Fruit fly (Drosophila melanogaster) whole organism, embryonic: ENCODE results near the gene Duba.

Source experiments
- Atf-2 ChIP-seq: fragments of 200-800 bp; sonication (Bioruptor generic); optimal IDR thresholded peaks from 2 replicates; lab custom pipeline; 2016; ENCODE audit warnings: missing biosample characterization, missing genetic modification characterization
- CG10565 ChIP-seq: fragments of 200-800 bp; sonication (Bioruptor generic); optimal IDR thresholded peaks from 3 replicates; lab custom pipeline; 2016; ENCODE audit warnings: missing biosample characterization, mild to moderate bottlenecking, missing genetic modification characterization
- CG11247 ChIP-seq: fragments of 200-800 bp; sonication (Bioruptor generic); IDR thresholded peaks from 2 replicates; pipeline ENCODE4 v1.3.6; 2022; ENCODE audit warnings: missing biosample characterization, missing genetic modification characterization
- CG11696 ChIP-seq: fragments of 200-800 bp; sonication (Bioruptor generic); IDR thresholded peaks from 2 replicates; pipeline ENCODE4 v1.3.6; 2022; ENCODE audit warnings: missing biosample characterization, missing genetic modification characterization
- CG18262 ChIP-seq: fragments of 200-800 bp; optimal IDR thresholded peaks from 3 replicates; lab custom pipeline; 2019; ENCODE audit warnings: missing biosample characterization, mild to moderate bottlenecking, missing genetic modification characterization, moderate library complexity
- CG18619 ChIP-seq: fragments of 200-800 bp; sonication (Bioruptor generic); optimal IDR thresholded peaks from 3 replicates; lab custom pipeline; 2017; ENCODE audit warnings: missing biosample characterization, mild to moderate bottlenecking, missing genetic modification characterization
- CG3407 ChIP-seq: fragments of 200-800 bp; sonication (Bioruptor generic); optimal IDR thresholded peaks from 2 replicates; lab custom pipeline; 2018; ENCODE audit warnings: missing biosample characterization, mild to moderate bottlenecking, missing genetic modification characterization
- CG3726 ChIP-seq: fragments of 200-800 bp; sonication (Bioruptor generic); IDR thresholded peaks from 3 replicates; pipeline ENCODE4, ENCODE4 v1.3.6; 2022; ENCODE audit warnings: missing biosample characterization, missing genetic modification characterization
- CG43689 ChIP-seq: fragments of 200-800 bp; sonication (Bioruptor generic); IDR thresholded peaks from 2 replicates; pipeline ENCODE4 v1.3.6; 2022; ENCODE audit warnings: missing biosample characterization, missing genetic modification characterization
- CG4424 ChIP-seq: fragments of 200-800 bp; sonication (Bioruptor generic); optimal IDR thresholded peaks from 3 replicates; lab custom pipeline; 2016; ENCODE audit warnings: missing biosample characterization, missing genetic modification characterization
- CG6765 ChIP-seq: fragments of 200-800 bp; sonication (Bioruptor generic); optimal IDR thresholded peaks from 3 replicates; lab custom pipeline; 2017; ENCODE audit warnings: missing biosample characterization, mild to moderate bottlenecking, missing genetic modification characterization
- CG7745 ChIP-seq: fragments of 200-800 bp; sonication (Bioruptor generic); optimal IDR thresholded peaks from 2 replicates; lab custom pipeline; 2018; ENCODE audit warnings: missing biosample characterization, mild to moderate bottlenecking, missing genetic modification characterization, moderate library complexity
- CG7963 ChIP-seq: fragments of 200-800 bp; sonication (Bioruptor generic); IDR thresholded peaks from 3 replicates; pipeline ENCODE4 v1.3.6; 2022; ENCODE audit warnings: missing biosample characterization, missing genetic modification characterization; ENCODE audit not compliant: partially characterized antibody
- CG8924 ChIP-seq: fragments of 200-800 bp; optimal IDR thresholded peaks from 3 replicates; lab custom pipeline; 2019; ENCODE audit warnings: missing biosample characterization, mild to moderate bottlenecking, missing genetic modification characterization, moderate library complexity
- D19B ChIP-seq: fragments of 200-800 bp; sonication (Bioruptor generic); optimal IDR thresholded peaks from 2 replicates; lab custom pipeline; 2017; ENCODE audit warnings: missing biosample characterization, mild to moderate bottlenecking, missing genetic modification characterization
- Dad ChIP-seq: fragments of 200-800 bp; sonication (Bioruptor generic); optimal IDR thresholded peaks from 3 replicates; lab custom pipeline; 2016; ENCODE audit warnings: missing biosample characterization, missing genetic modification characterization
- Dbx ChIP-seq: fragments of 200-800 bp; sonication (Bioruptor generic); IDR thresholded peaks from 3 replicates; pipeline ENCODE4 v1.3.6; 2022; ENCODE audit warnings: missing biosample characterization, missing genetic modification characterization
- Fer1 ChIP-seq: fragments of 200-800 bp; sonication (Bioruptor generic); optimal IDR thresholded peaks from 2 replicates; lab custom pipeline; 2017; ENCODE audit warnings: missing biosample characterization, mild to moderate bottlenecking, missing genetic modification characterization
- H15 ChIP-seq: fragments of 200-800 bp; sonication (Bioruptor generic); IDR thresholded peaks from 3 replicates; pipeline ENCODE4 v1.3.6; 2022; ENCODE audit warnings: missing biosample characterization, missing genetic modification characterization
- HHEX ChIP-seq: fragments of 200-800 bp; sonication (Bioruptor generic); optimal IDR thresholded peaks from 3 replicates; lab custom pipeline; 2017; ENCODE audit warnings: missing biosample characterization, mild to moderate bottlenecking, missing genetic modification characterization, missing genetic modification reagents
- Hr78 ChIP-seq, 2 experiments: fragments of 200-800 bp in 1 of 2; fragments of >200 bp in 1 of 2; sonication (Bioruptor generic) in 1 of 2; optimal IDR thresholded peaks; 2 replicates each; lab custom pipeline; 2017 to 2019; ENCODE audit warnings: missing biosample characterization in 2 of 2, missing genetic modification characterization in 2 of 2, mild to moderate bottlenecking in 1 of 2, moderate library complexity in 1 of 2
- Oaz ChIP-seq: fragments of 200-800 bp; sonication (Bioruptor generic); IDR thresholded peaks from 2 replicates; pipeline ENCODE4 v1.3.6; 2022; ENCODE audit warnings: missing biosample characterization, missing genetic modification characterization
- Oli ChIP-seq: fragments of 200-800 bp; sonication (Bioruptor generic); optimal IDR thresholded peaks from 2 replicates; lab custom pipeline; 2018; ENCODE audit warnings: missing biosample characterization, mild to moderate bottlenecking, missing genetic modification characterization, moderate library complexity
- Ptx1 ChIP-seq: fragments of 200-800 bp; sonication (Bioruptor generic); IDR thresholded peaks from 2 replicates; pipeline ENCODE4 v1.3.6; 2022; ENCODE audit warnings: missing biosample characterization, missing genetic modification characterization
- Taf1 ChIP-seq: fragments of 200-800 bp; sonication (Bioruptor generic); IDR thresholded peaks from 2 replicates; pipeline ENCODE4 v1.3.6; 2022; ENCODE audit warnings: missing biosample characterization, missing genetic modification characterization
- Trl ChIP-seq, 3 experiments: fragments of >200 bp in 2 of 3; fragments of 200-800 bp in 1 of 3; sonication (Bioruptor generic) in 1 of 3; optimal IDR thresholded peaks; 2 replicates in 1 of 3; 3 replicates in 2 of 3; lab custom pipeline; 2016 to 2017; ENCODE audit warnings: missing biosample characterization in 1 of 3, missing genetic modification characterization in 1 of 3
- br ChIP-seq: fragments of >200 bp; optimal IDR thresholded peaks from 2 replicates; lab custom pipeline; 2017
- btn ChIP-seq: fragments of 200-800 bp; sonication (Bioruptor generic); optimal IDR thresholded peaks from 2 replicates; lab custom pipeline; 2016; ENCODE audit warnings: missing biosample characterization, missing genetic modification characterization
- chinmo ChIP-seq: fragments of 200-800 bp; sonication (Bioruptor generic); IDR thresholded peaks from 4 replicates; pipeline ENCODE4 v1.3.6; 2022; ENCODE audit warnings: missing biosample characterization, missing genetic modification characterization; ENCODE audit not compliant: partially characterized antibody
- ci ChIP-seq: fragments of 200-800 bp; sonication (Bioruptor generic); IDR thresholded peaks from 3 replicates; pipeline ENCODE4 v1.3.6; 2022; ENCODE audit warnings: missing biosample characterization, missing genetic modification characterization
- dati ChIP-seq: fragments of 200-800 bp; sonication (Bioruptor generic); IDR thresholded peaks from 2 replicates; pipeline ENCODE4 v1.3.6; 2022; ENCODE audit warnings: missing biosample characterization, missing genetic modification characterization
- en ChIP-seq: fragments of 200-800 bp; sonication (Bioruptor generic); optimal IDR thresholded peaks from 2 replicates; lab custom pipeline; 2016; ENCODE audit warnings: missing biosample characterization, missing genetic modification characterization
- ewg ChIP-seq: fragments of 200-800 bp; sonication (Bioruptor generic); optimal IDR thresholded peaks from 3 replicates; lab custom pipeline; 2017; ENCODE audit warnings: mild to moderate bottlenecking, missing biosample characterization, missing genetic modification reagents, missing genetic modification characterization
- fd3F ChIP-seq: fragments of 200-800 bp; sonication (Bioruptor generic); optimal IDR thresholded peaks from 2 replicates; lab custom pipeline; 2018; ENCODE audit warnings: missing biosample characterization, mild to moderate bottlenecking, missing genetic modification characterization, moderate library complexity
- hb ChIP-seq: fragments of 200-800 bp; sonication (Bioruptor generic); IDR thresholded peaks from 3 replicates; pipeline ENCODE4 v1.3.6; 2022; ENCODE audit warnings: missing biosample characterization, missing genetic modification characterization; ENCODE audit not compliant: partially characterized antibody
- inv ChIP-seq: fragments of 200-800 bp; sonication (Bioruptor generic); IDR thresholded peaks from 2 replicates; pipeline ENCODE4 v1.3.6; 2022; ENCODE audit warnings: missing biosample characterization, missing genetic modification characterization; ENCODE audit not compliant: partially characterized antibody
- lbe ChIP-seq: fragments of 200-800 bp; sonication (Bioruptor generic); optimal IDR thresholded peaks from 2 replicates; lab custom pipeline; 2016; ENCODE audit warnings: missing biosample characterization, mild to moderate bottlenecking, missing genetic modification characterization
- nerfin-1 ChIP-seq: fragments of 200-800 bp; sonication (Bioruptor generic); optimal IDR thresholded peaks from 3 replicates; lab custom pipeline; 2019; ENCODE audit warnings: missing biosample characterization, mild to moderate bottlenecking, missing genetic modification characterization, moderate library complexity
- phol ChIP-seq: fragments of 200-800 bp; sonication (Bioruptor generic); optimal IDR thresholded peaks from 3 replicates; lab custom pipeline; 2018; ENCODE audit warnings: missing biosample characterization, mild to moderate bottlenecking, missing genetic modification characterization, moderate library complexity
- prd ChIP-seq, 3 experiments: fragments of >200 bp in 2 of 3; fragments of 200-800 bp in 1 of 3; sonication (Bioruptor generic) in 1 of 3; optimal IDR thresholded peaks in 2 of 3; IDR thresholded peaks in 1 of 3; 2 replicates in 2 of 3; 3 replicates in 1 of 3; pipeline versions ENCODE4 v1.3.6 to Lab custom; 2017 to 2022; ENCODE audit warnings: missing biosample characterization in 1 of 3, missing genetic modification characterization in 1 of 3
- sens ChIP-seq: fragments of 200-800 bp; sonication (Bioruptor generic); peaks from one replicate; lab custom pipeline; 2016; ENCODE audit warnings: missing biosample characterization, missing genetic modification characterization
- shn ChIP-seq: fragments of 200-800 bp; sonication (Bioruptor generic); optimal IDR thresholded peaks from 3 replicates; lab custom pipeline; 2016; ENCODE audit warnings: missing biosample characterization, missing genetic modification characterization
- sob ChIP-seq: fragments of 200-800 bp; sonication (Bioruptor generic); IDR thresholded peaks from 2 replicates; pipeline ENCODE4 v1.3.6; 2022; ENCODE audit warnings: missing biosample characterization, missing genetic modification characterization
- toy ChIP-seq: fragments of 200-800 bp; sonication (Bioruptor generic); IDR thresholded peaks from 2 replicates; pipeline ENCODE4 v1.3.6; 2022; ENCODE audit warnings: missing biosample characterization, missing genetic modification characterization

Duba gene

DNA sequence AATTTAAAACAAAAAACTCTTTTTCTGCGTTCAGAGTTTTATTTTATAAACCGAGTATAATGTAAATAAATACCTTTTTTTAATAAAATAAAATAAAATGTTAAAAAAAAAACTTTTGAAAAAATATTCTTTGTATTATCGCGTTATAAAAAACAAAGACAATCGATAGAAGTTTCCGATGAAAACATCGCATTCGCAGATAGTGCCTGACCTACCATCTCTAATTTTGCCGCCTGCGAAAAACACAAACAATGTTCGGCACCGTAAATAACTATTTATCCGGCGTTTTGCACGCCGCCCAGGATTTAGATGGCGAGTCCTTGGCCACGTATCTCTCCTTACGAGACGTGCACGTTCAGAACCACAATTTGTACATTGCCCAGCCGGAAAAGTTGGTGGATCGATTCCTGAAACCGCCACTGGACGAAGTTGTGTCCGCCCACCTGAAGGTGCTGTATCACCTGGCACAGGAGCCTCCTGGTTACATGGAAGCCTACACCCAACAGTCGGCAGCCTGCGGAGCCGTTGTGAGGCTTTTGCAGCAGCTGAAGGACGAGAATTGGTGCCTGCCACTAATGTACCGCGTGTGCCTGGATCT, 17.1 kb upstream of the Duba start, which contains the start of gene PCID2 (continued):
- TF ChIP-seq inv (GFP tag; lab: Robert Waterston, UW) (peak; percentile 64), en (GFP tag; lab: Kevin White, UChicago) (no peak)
- TF ChIP-seq, all 482 proteins: peak for 38

DNA sequence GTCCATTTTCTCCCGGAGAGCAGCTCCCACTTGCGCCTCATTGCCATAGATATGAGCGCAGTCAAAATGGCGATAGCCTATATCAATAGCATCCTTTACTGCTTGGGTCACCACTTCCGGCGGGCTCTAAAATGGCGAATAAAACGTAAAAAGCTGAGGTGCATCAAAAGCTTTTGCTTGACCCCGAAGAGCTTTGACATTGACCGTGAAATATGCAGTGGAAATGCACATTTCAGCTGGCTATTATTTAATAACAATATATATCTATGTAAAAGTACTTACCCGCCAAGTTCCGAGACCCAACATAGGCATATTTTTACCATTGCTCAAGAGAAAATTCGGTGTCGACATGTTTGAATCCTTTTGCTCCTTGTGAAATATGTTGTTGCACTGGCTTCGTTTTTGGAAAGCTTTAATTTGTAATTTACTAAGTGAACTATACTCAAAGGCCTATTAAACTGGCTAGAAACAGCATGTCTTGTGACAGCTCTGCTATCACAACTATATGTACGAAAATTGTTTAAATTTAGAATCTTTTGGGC, 16.4 kb upstream of the Duba start, which contains the start of gene CG6083:
Gene CG6083 (minus strand): TSS at position 492 of the 542 bp plus-strand sequence.
- no peak for TF ChIP-seq D19B (GFP tag; lab: Kevin White, UChicago)
- no peak for TF ChIP-seq CG10565
- TF ChIP-seq CG6765, result no peak
- TF ChIP-seq Hr78 (GFP tag; optimal IDR thresholded peaks at IDR 0.05; lab: Kevin White, UChicago), result peak in 1 of 2 experiments; percentile 95
- TF ChIP-seq ci, result no peak
- TF ChIP-seq CG4424 (GFP tag; lab: Kevin White, UChicago), result no peak
- TF ChIP-seq shn, result no peak
- TF ChIP-seq Ptx1 (GFP tag; lab: Robert Waterston, UW), result no peak
- no peak for TF ChIP-seq Oli (tag; lab: Kevin White, UChicago)
- TF ChIP-seq CG3407 (GFP tag; lab: Kevin White, UChicago), result no peak
- TF ChIP-seq CG43689 (GFP tag; lab: Robert Waterston, UW), result no peak
- peak; percentile 8 for TF ChIP-seq phol (tag; lab: Kevin White, UChicago)
- TF ChIP-seq, all 482 proteins: peak for 2

DNA sequence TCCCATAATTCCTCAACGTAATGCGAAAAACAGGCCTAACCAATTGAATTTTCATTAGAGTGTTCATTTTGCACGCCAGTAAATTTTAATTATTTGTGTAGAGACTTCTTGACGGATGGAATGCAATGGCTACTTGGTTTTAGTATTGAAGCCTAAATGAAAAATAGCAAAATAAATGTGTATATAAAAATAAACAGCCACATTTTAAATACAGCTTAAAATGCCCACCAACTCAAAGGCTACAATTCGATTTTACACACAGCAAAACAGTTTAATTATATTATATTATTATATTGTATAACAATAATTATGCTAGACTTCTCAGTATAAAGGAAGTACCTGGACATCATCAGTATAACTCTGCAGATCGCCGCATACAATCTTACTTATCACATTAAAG, 15.0 kb upstream of the Duba start, which contains the start of gene Akr1B:
Gene Akr1B (minus strand): TSS at position 101 of the 400 bp plus-strand sequence.
- TF ChIP-seq CG11696 (no peak), fd3F (GFP tag; lab: Kevin White, UChicago) (no peak), br (no peak), Dad (GFP tag; lab: Kevin White, UChicago) (no peak), CG7745 (tag; lab: Kevin White, UChicago) (no peak), HHEX (GFP tag; lab: Kevin White, UChicago) (no peak), chinmo (GFP tag; lab: Robert Waterston, UW) (no peak), ewg (GFP tag; lab: Kevin White, UChicago) (no peak), nerfin-1 (tag; lab: Kevin White, UChicago) (no peak), sens (GFP tag; lab: Kevin White, UChicago) (no peak), Atf-2 (GFP tag; lab: Kevin White, UChicago) (no peak)
- TF ChIP-seq, all 482 proteins: peak for 0

DNA sequence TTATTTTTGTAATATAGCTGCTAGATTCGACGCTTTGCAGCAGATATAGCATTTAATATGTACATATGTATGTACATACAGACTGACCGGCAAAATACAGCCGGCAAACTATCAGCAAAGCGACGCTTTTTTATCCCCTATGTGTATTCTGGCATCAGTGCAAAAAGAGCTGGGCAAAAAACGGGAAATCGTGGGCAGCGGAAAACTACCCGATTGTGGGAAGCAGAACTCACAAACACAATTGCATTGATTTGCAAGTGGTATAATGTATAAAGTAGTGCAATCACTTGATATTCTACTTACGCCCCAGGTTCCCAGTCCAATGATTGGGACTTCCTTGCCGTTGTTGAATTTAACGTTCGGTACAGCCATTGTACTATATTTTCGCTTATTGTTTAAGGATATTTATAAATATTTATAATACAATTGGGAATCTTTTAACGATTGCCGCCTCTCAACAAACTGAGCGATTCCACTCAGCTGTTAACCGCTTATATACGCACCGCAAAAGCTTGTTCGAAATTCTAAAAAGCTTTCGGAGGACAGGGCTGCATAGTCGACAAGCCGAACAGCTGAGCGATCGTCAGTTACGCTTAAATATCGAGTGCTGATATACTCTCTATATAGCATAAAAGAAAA, 14.1 kb upstream of the Duba start:
- TF ChIP-seq dati (GFP tag; lab: Robert Waterston, UW) (no peak), prd (optimal IDR thresholded peaks at IDR 0.05; lab: Kevin White, UChicago) (no peak), prd (GFP tag; IDR thresholded peaks at IDR 0.05; lab: Robert Waterston, UW) (no peak), sob (GFP tag; lab: Robert Waterston, UW) (no peak), H15 (no peak), Trl (optimal IDR thresholded peaks at IDR 0.05; lab: Kevin White, UChicago) (no peak), Trl (GFP tag; optimal IDR thresholded peaks at IDR 0.05; lab: Kevin White, UChicago) (no peak), lbe (GFP tag; lab: Kevin White, UChicago) (peak; percentile 60), CG11247 (GFP tag; lab: Robert Waterston, UW) (no peak), toy (GFP tag; lab: Robert Waterston, UW) (no peak), CG7963 (GFP tag; lab: Robert Waterston, UW) (no peak), CG18262 (tag; lab: Kevin White, UChicago) (no peak), Oaz (GFP tag; lab: Robert Waterston, UW) (no peak), CG8924 (tag; lab: Kevin White, UChicago) (no peak), Fer1 (GFP tag; lab: Kevin White, UChicago) (peak; percentile 20), Taf1 (GFP tag; lab: Robert Waterston, UW) (no peak), CG18619 (GFP tag; lab: Kevin White, UChicago) (no peak), CG3726 (GFP tag; lab: Robert Waterston, UW) (no peak), Dbx (GFP tag; lab: Robert Waterston, UW) (no peak), hb (no peak), btn (GFP tag; lab: Kevin White, UChicago) (no peak)
